Fruit fly (Drosophila melanogaster) whole organism, embryonic: ENCODE results near the gene kay.

Experiments used
- ATbp ChIP-seq: fragments of 200-800 bp; sonication (Bioruptor generic); optimal IDR thresholded peaks from 2 replicates; lab custom pipeline; 2017; ENCODE audit warnings: missing biosample characterization, mild to moderate bottlenecking, missing genetic modification characterization, missing genetic modification reagents
- CG10366 ChIP-seq: fragments of 200-800 bp; sonication (Bioruptor generic); IDR thresholded peaks from 2 replicates; pipeline ENCODE4 v1.3.6; 2022; ENCODE audit warnings: missing biosample characterization, missing genetic modification characterization
- CG11456 ChIP-seq: fragments of 200-800 bp; sonication (Bioruptor generic); IDR thresholded peaks from 3 replicates; pipeline ENCODE4 v1.3.6; 2022; ENCODE audit warnings: missing biosample characterization, missing genetic modification characterization
- CG11504 ChIP-seq: fragments of 200-800 bp; sonication (Bioruptor generic); optimal IDR thresholded peaks from 3 replicates; lab custom pipeline; 2019; ENCODE audit warnings: missing biosample characterization, mild to moderate bottlenecking, missing genetic modification characterization, moderate library complexity
- CG13296 ChIP-seq: fragments of 200-800 bp; sonication (Bioruptor generic); optimal IDR thresholded peaks from 3 replicates; lab custom pipeline; 2018; ENCODE audit warnings: missing biosample characterization, mild to moderate bottlenecking, missing genetic modification characterization
- CG15514 ChIP-seq: fragments of 200-800 bp; sonication (Bioruptor generic); optimal IDR thresholded peaks from 3 replicates; lab custom pipeline; 2017; ENCODE audit warnings: missing biosample characterization, missing genetic modification characterization, mild to moderate bottlenecking, moderate library complexity, missing genetic modification reagents
- CG1603 ChIP-seq: fragments of 200-800 bp; sonication (Bioruptor generic); optimal IDR thresholded peaks from 2 replicates; lab custom pipeline; 2019; ENCODE audit warnings: missing biosample characterization, mild to moderate bottlenecking, missing genetic modification characterization, moderate library complexity
- CG17328 ChIP-seq: fragments of 200-800 bp; sonication (Bioruptor generic); IDR thresholded peaks from 2 replicates; pipeline ENCODE4 v1.3.6; 2022; ENCODE audit warnings: missing biosample characterization, missing genetic modification characterization
- CG2712 ChIP-seq: fragments of 200-800 bp; optimal IDR thresholded peaks from 3 replicates; lab custom pipeline; 2019; ENCODE audit warnings: missing biosample characterization, mild to moderate bottlenecking, missing genetic modification characterization, moderate library complexity
- CG30403 ChIP-seq: fragments of 200-800 bp; sonication (Bioruptor generic); optimal IDR thresholded peaks from 3 replicates; lab custom pipeline; 2016; ENCODE audit warnings: missing biosample characterization, missing genetic modification characterization
- CG3847 ChIP-seq: fragments of 200-800 bp; sonication (Bioruptor generic); IDR thresholded peaks from 2 replicates; pipeline ENCODE4 v1.3.6; 2022; ENCODE audit warnings: missing biosample characterization, missing genetic modification characterization
- CG42726 ChIP-seq: fragments of 200-800 bp; sonication (Bioruptor generic); IDR thresholded peaks from 2 replicates; pipeline ENCODE4 v1.3.6; 2022; ENCODE audit warnings: missing biosample characterization, missing genetic modification characterization; ENCODE audit not compliant: partially characterized antibody
- CG5245 ChIP-seq: fragments of 200-800 bp; sonication (Bioruptor generic); optimal IDR thresholded peaks from 3 replicates; lab custom pipeline; 2016; ENCODE audit warnings: missing biosample characterization, missing genetic modification characterization
- CG6175 ChIP-seq: fragments of 200-800 bp; sonication (Bioruptor generic); IDR thresholded peaks from 3 replicates; pipeline ENCODE4 v1.3.6; 2022; ENCODE audit warnings: missing biosample characterization, missing genetic modification characterization
- CG7271 ChIP-seq: fragments of 200-800 bp; sonication (Bioruptor generic); optimal IDR thresholded peaks from 2 replicates; lab custom pipeline; 2018; ENCODE audit warnings: missing biosample characterization, mild to moderate bottlenecking, missing genetic modification characterization, moderate library complexity
- CG7745 ChIP-seq: fragments of 200-800 bp; sonication (Bioruptor generic); optimal IDR thresholded peaks from 2 replicates; lab custom pipeline; 2018; ENCODE audit warnings: missing biosample characterization, mild to moderate bottlenecking, missing genetic modification characterization, moderate library complexity
- CG7839 ChIP-seq: fragments of 200-800 bp; sonication (Bioruptor generic); optimal IDR thresholded peaks from 3 replicates; lab custom pipeline; 2018; ENCODE audit warnings: missing biosample characterization, mild to moderate bottlenecking, missing genetic modification characterization, moderate library complexity
- Dfd ChIP-seq, 2 experiments: fragments of >200 bp; optimal IDR thresholded peaks; 2 replicates each; lab custom pipeline; 2017; ENCODE audit warnings: missing biosample characterization in 2 of 2, missing genetic modification characterization in 2 of 2
- Drgx ChIP-seq: fragments of 200-800 bp; sonication (Bioruptor generic); IDR thresholded peaks from 2 replicates; pipeline ENCODE4 v1.3.6; 2022; ENCODE audit warnings: missing biosample characterization, missing genetic modification characterization
- Elba2 ChIP-seq: fragments of 200-800 bp; sonication (Bioruptor generic); optimal IDR thresholded peaks from 3 replicates; lab custom pipeline; 2016; ENCODE audit warnings: missing biosample characterization, missing genetic modification characterization
- Fer1 ChIP-seq: fragments of 200-800 bp; sonication (Bioruptor generic); optimal IDR thresholded peaks from 2 replicates; lab custom pipeline; 2017; ENCODE audit warnings: missing biosample characterization, mild to moderate bottlenecking, missing genetic modification characterization
- H2.0 ChIP-seq: fragments of 200-800 bp; sonication (Bioruptor generic); IDR thresholded peaks from 2 replicates; pipeline ENCODE4 v1.3.6; 2022; ENCODE audit warnings: missing biosample characterization, missing genetic modification characterization
- HHEX ChIP-seq: fragments of 200-800 bp; sonication (Bioruptor generic); optimal IDR thresholded peaks from 3 replicates; lab custom pipeline; 2017; ENCODE audit warnings: missing biosample characterization, mild to moderate bottlenecking, missing genetic modification characterization, missing genetic modification reagents
- HLH3B ChIP-seq: fragments of 200-800 bp; sonication (Bioruptor generic); IDR thresholded peaks from 2 replicates; pipeline ENCODE4 v1.3.6; 2022; ENCODE audit warnings: missing biosample characterization, missing genetic modification characterization
- Hmr ChIP-seq: fragments of 200-800 bp; sonication (Bioruptor generic); optimal IDR thresholded peaks from 3 replicates; lab custom pipeline; 2017; ENCODE audit warnings: mild to moderate bottlenecking, missing biosample characterization, missing genetic modification reagents, missing genetic modification characterization
- MESR4 ChIP-seq: fragments of 200-800 bp; sonication (Bioruptor generic); optimal IDR thresholded peaks from 2 replicates; lab custom pipeline; 2018; ENCODE audit warnings: missing biosample characterization, mild to moderate bottlenecking, missing genetic modification characterization, moderate library complexity
- Med ChIP-seq: fragments of 200-800 bp; sonication (Bioruptor generic); peaks from one replicate; lab custom pipeline; 2016; ENCODE audit warnings: missing biosample characterization, missing genetic modification characterization, mild to moderate bottlenecking, inconsistent platforms, moderate library complexity
- Nf-YB ChIP-seq: fragments of 200-800 bp; sonication (Bioruptor generic); optimal IDR thresholded peaks from 3 replicates; lab custom pipeline; 2019; ENCODE audit warnings: missing biosample characterization, mild to moderate bottlenecking, missing genetic modification characterization, moderate library complexity
- Oaz ChIP-seq: fragments of 200-800 bp; sonication (Bioruptor generic); IDR thresholded peaks from 2 replicates; pipeline ENCODE4 v1.3.6; 2022; ENCODE audit warnings: missing biosample characterization, missing genetic modification characterization
- Sox102F ChIP-seq: fragments of 200-800 bp; sonication (Bioruptor generic); optimal IDR thresholded peaks from 2 replicates; lab custom pipeline; 2018; ENCODE audit warnings: missing biosample characterization, mild to moderate bottlenecking, missing genetic modification characterization, moderate library complexity
- Sry-δ ChIP-seq: fragments of 200-800 bp; sonication (Bioruptor generic); optimal IDR thresholded peaks from 2 replicates; lab custom pipeline; 2016; ENCODE audit warnings: missing biosample characterization, missing genetic modification characterization
- cato ChIP-seq: fragments of 200-800 bp; sonication (Bioruptor generic); optimal IDR thresholded peaks from 2 replicates; lab custom pipeline; 2016; ENCODE audit warnings: missing biosample characterization, missing genetic modification characterization, borderline replicate concordance
- dan ChIP-seq: fragments of 200-800 bp; sonication (Bioruptor generic); IDR thresholded peaks from 2 replicates; pipeline ENCODE4 v1.3.6; 2022; ENCODE audit warnings: missing biosample characterization, missing genetic modification characterization
- esg ChIP-seq: fragments of 200-800 bp; sonication (Bioruptor generic); conservative IDR thresholded peaks from 2 replicates; pipeline ENCODE4 v1.3.6; 2022; ENCODE audit warnings: missing biosample characterization, missing genetic modification characterization
- gem ChIP-seq: fragments of 200-800 bp; sonication (Bioruptor generic); optimal IDR thresholded peaks from 2 replicates; lab custom pipeline; 2019; ENCODE audit warnings: missing biosample characterization, mild to moderate bottlenecking, missing genetic modification characterization, moderate library complexity
- gfzf ChIP-seq: fragments of 200-800 bp; sonication (Bioruptor generic); optimal IDR thresholded peaks from 2 replicates; lab custom pipeline; 2016; ENCODE audit warnings: missing biosample characterization, mild to moderate bottlenecking, missing genetic modification characterization, moderate library complexity
- gt ChIP-seq: fragments of 200-800 bp; sonication (Bioruptor generic); IDR thresholded peaks from 2 replicates; pipeline ENCODE4 v1.3.6; 2022; ENCODE audit warnings: missing biosample characterization, missing genetic modification characterization
- insv ChIP-seq, 2 experiments: fragments of 200-800 bp; sonication (Bioruptor generic); optimal IDR thresholded peaks; 3 replicates each; lab custom pipeline; 2016 to 2018; ENCODE audit warnings: missing biosample characterization in 2 of 2, missing genetic modification characterization in 2 of 2
- lab ChIP-seq: fragments of 200-800 bp; sonication (Bioruptor generic); optimal IDR thresholded peaks from 3 replicates; lab custom pipeline; 2017; ENCODE audit warnings: missing biosample characterization, missing genetic modification characterization, mild to moderate bottlenecking, moderate library complexity, missing genetic modification reagents
- luna ChIP-seq: fragments of 200-800 bp; sonication (Bioruptor generic); optimal IDR thresholded peaks from 2 replicates; lab custom pipeline; 2016; ENCODE audit warnings: missing biosample characterization, missing genetic modification characterization
- odd ChIP-seq: fragments of 200-800 bp; sonication (Bioruptor generic); optimal IDR thresholded peaks from 2 replicates; lab custom pipeline; 2017; ENCODE audit warnings: missing biosample characterization, mild to moderate bottlenecking, missing genetic modification characterization
- prd ChIP-seq, 3 experiments: fragments of >200 bp in 2 of 3; fragments of 200-800 bp in 1 of 3; sonication (Bioruptor generic) in 1 of 3; optimal IDR thresholded peaks in 2 of 3; IDR thresholded peaks in 1 of 3; 2 replicates in 2 of 3; 3 replicates in 1 of 3; pipeline versions ENCODE4 v1.3.6 to Lab custom; 2017 to 2022; ENCODE audit warnings: missing biosample characterization in 1 of 3, missing genetic modification characterization in 1 of 3
- ranshi ChIP-seq: fragments of 200-800 bp; sonication (Bioruptor generic); IDR thresholded peaks from 2 replicates; pipeline ENCODE4 v1.3.6; 2022; ENCODE audit warnings: missing biosample characterization, missing genetic modification characterization
- row ChIP-seq: fragments of 200-800 bp; sonication (Bioruptor generic); IDR thresholded peaks from 3 replicates; pipeline ENCODE4 v1.3.6; 2022; ENCODE audit warnings: missing biosample characterization, missing genetic modification characterization
- salm ChIP-seq: fragments of 200-800 bp; sonication (Bioruptor generic); optimal IDR thresholded peaks from 2 replicates; lab custom pipeline; 2018; ENCODE audit warnings: missing biosample characterization, mild to moderate bottlenecking, missing genetic modification characterization
- seq ChIP-seq: fragments of 200-800 bp; sonication (Bioruptor generic); IDR thresholded peaks from 2 replicates; pipeline ENCODE4 v1.3.6; 2022; ENCODE audit warnings: missing biosample characterization, missing genetic modification characterization
- shn ChIP-seq: fragments of 200-800 bp; sonication (Bioruptor generic); optimal IDR thresholded peaks from 3 replicates; lab custom pipeline; 2016; ENCODE audit warnings: missing biosample characterization, missing genetic modification characterization
- tgo ChIP-seq: fragments of 200-800 bp; sonication (Bioruptor generic); IDR thresholded peaks from 3 replicates; pipeline ENCODE4 v1.3.6; 2022; ENCODE audit warnings: missing biosample characterization, missing genetic modification characterization
- vvl ChIP-seq: fragments of 200-800 bp; sonication (Bioruptor generic); IDR thresholded peaks from 2 replicates; pipeline ENCODE4 v1.3.6; 2022; ENCODE audit warnings: missing biosample characterization, missing genetic modification characterization

Gene kay

dm6 chr3R:29758129-29758733, 7.6 kb upstream of the kay start:
- no peak for TF ChIP-seq Sry-δ
- TF ChIP-seq gem = peak; percentile 43
- TF ChIP-seq esg (GFP tag; lab: Robert Waterston, UW) = no peak
- TF ChIP-seq shn (GFP tag; lab: Kevin White, UChicago) = no peak
- no peak for TF ChIP-seq Dfd (GFP tag; optimal IDR thresholded peaks at IDR 0.05; lab: Kevin White, UChicago)
- TF ChIP-seq MESR4 (GFP tag; lab: Kevin White, UChicago) = no peak
- no peak for TF ChIP-seq prd (optimal IDR thresholded peaks at IDR 0.05; lab: Kevin White, UChicago)
- 0 out of 3 replicates have a peak, but pooled peaks have one; percentile 20 for TF ChIP-seq prd (GFP tag; IDR thresholded peaks at IDR 0.05; lab: Robert Waterston, UW)
- no peak for TF ChIP-seq cato (GFP tag; lab: Kevin White, UChicago)
- TF ChIP-seq CG3847 (GFP tag; lab: Robert Waterston, UW) = no peak
- TF ChIP-seq ATbp (GFP tag; lab: Kevin White, UChicago) = no peak
- no peak for TF ChIP-seq gfzf
- TF ChIP-seq CG30403 = peak; percentile 31
- 0 out of 2 replicates have a peak, but pooled peaks have one; percentile 35 for TF ChIP-seq CG17328 (GFP tag; lab: Robert Waterston, UW)
- TF ChIP-seq dan (GFP tag; lab: Robert Waterston, UW) = 0 out of 2 replicates have a peak, but pooled peaks have one; percentile 4
- TF ChIP-seq ranshi (GFP tag; lab: Robert Waterston, UW) = no peak
- no peak for TF ChIP-seq insv (GFP tag; optimal IDR thresholded peaks at IDR 0.05; lab: Kevin White, UChicago)
- TF ChIP-seq Nf-YB = no peak
- TF ChIP-seq row (GFP tag; lab: Robert Waterston, UW) = peak; percentile 53
- TF ChIP-seq CG7745 (tag; lab: Kevin White, UChicago) = no peak
- TF ChIP-seq Med (GFP tag; lab: Kevin White, UChicago) = peak; percentile 15
- TF ChIP-seq H2.0 (GFP tag; lab: Robert Waterston, UW) = 0 out of 2 replicates have a peak, but pooled peaks have one; percentile 18
- TF ChIP-seq tgo (GFP tag; lab: Robert Waterston, UW) = peak; percentile 25; the same call in 1 of the 3 replicates
- peak; percentile 22; the same call in 1 of the 2 replicates for TF ChIP-seq HLH3B (GFP tag; lab: Robert Waterston, UW)
- 0 out of 2 replicates have a peak, but pooled peaks have one; percentile 25 for TF ChIP-seq Oaz
- TF ChIP-seq salm = no peak
- peak; percentile 31 for TF ChIP-seq CG11504 (tag; lab: Kevin White, UChicago)
- peak; percentile 22 for TF ChIP-seq CG1603 (tag; lab: Kevin White, UChicago)
- TF ChIP-seq CG10366 (GFP tag; lab: Robert Waterston, UW) = no peak
- TF ChIP-seq Fer1 (GFP tag; lab: Kevin White, UChicago) = no peak
- TF ChIP-seq lab = no peak
- no peak for TF ChIP-seq luna (GFP tag; lab: Kevin White, UChicago)
- TF ChIP-seq CG15514 = no peak
- 0 out of 3 replicates have a peak, but pooled peaks have one; percentile 35 for TF ChIP-seq CG6175
- TF ChIP-seq CG7839 (tag; lab: Kevin White, UChicago) = peak; percentile 33
- TF ChIP-seq vvl (GFP tag; lab: Robert Waterston, UW) = peak; percentile 49; the same call in 1 of the 2 replicates
- TF ChIP-seq CG13296 (GFP tag; lab: Kevin White, UChicago) = no peak
- no peak for TF ChIP-seq Elba2 (GFP tag; lab: Kevin White, UChicago)
- no peak for TF ChIP-seq CG7271
- no peak for TF ChIP-seq gt
- TF ChIP-seq CG2712 (tag; lab: Kevin White, UChicago) = no peak
- TF ChIP-seq HHEX (GFP tag; lab: Kevin White, UChicago) = no peak
- no peak for TF ChIP-seq CG42726 (GFP tag; lab: Robert Waterston, UW)
- TF ChIP-seq CG5245 (GFP tag; lab: Kevin White, UChicago) = no peak
- no peak for TF ChIP-seq odd (GFP tag; lab: Kevin White, UChicago)
- no peak for TF ChIP-seq Hmr (GFP tag; lab: Kevin White, UChicago)
- TF ChIP-seq CG11456 (GFP tag; lab: Robert Waterston, UW) = 0 out of 3 replicates have a peak, but pooled peaks have one; percentile 17
- TF ChIP-seq seq (GFP tag; lab: Robert Waterston, UW) = no peak
- peak; percentile 78 for TF ChIP-seq Drgx
- TF ChIP-seq Sox102F (GFP tag; lab: Kevin White, UChicago) = peak; percentile 26
